Worm (Caenorhabditis elegans): ENCODE data around the gene C17H12.11.
A peak's percentile ranks its signal among the peaks of the same experiment; 100 is the strongest.

C17H12.11 gene

DNA sequence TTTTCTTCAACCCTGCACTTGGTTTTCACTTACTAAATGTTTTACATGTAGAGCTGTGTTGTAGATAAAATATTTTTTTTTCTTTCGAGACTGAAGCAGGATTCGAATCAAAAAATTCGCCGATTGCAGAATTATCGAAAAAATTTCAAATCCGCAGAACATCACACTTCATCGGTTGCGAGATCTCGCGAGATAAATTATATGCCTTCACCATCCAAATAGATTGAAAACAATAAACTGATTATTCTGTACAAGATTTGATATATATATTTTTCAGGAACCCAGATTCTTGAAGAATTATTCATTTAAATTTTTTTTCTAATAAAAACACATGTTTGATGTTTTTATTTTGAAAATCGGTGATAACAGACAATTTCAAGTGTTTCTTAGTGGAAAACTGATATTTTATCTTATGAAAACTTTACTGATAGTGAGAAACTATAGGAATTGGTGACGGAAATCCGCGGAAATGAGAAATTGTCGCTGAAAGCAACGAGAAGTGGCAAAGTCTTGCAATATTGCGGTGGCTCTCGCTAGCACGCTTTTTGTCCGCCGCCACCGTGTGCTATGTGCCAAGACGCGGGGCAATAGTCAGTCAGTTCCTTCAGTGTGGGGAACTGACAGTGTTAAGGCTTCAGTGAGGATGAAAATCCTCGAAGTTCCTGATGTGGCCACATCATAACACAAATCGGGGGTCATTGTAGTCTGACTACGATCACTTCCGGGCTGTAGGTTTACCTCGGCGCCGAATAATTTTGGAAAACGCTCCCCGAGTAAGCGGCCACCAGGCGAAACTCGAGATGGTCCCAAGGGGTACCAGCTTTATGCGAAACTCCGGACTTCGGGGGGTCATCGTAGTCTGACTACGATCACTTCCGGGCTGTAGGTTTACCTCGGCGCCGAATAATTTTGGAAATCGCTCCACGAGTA, 9.5 kb upstream of the C17H12.11 start (continued):
- no peak for TF ChIP-seq Y53F4B.3 (GFP tag; IDR thresholded peaks at IDR 0.05)
- peak; percentile 85; the same call in 1 of the 2 replicates for TF ChIP-seq zfh-2 (GFP tag; conservative IDR thresholded peaks at IDR 0.05)
- TF ChIP-seq athp-1 (tag; optimal IDR thresholded peaks at IDR 0.05), result no peak
- TF ChIP-seq lin-54 (GFP tag; optimal IDR thresholded peaks at IDR 0.05), result no peak
- no peak for TF ChIP-seq C17E4.6 (GFP tag; IDR thresholded peaks at IDR 0.05)
- no peak for TF ChIP-seq madf-8 (GFP tag; conservative IDR thresholded peaks at IDR 0.05)
- TF ChIP-seq nhr-179 (tag; optimal IDR thresholded peaks at IDR 0.05), result no peak
- 0 out of 2 replicates have a peak, but pooled peaks have one; percentile 28 for TF ChIP-seq Y95B8A.8 (GFP tag; IDR thresholded peaks at IDR 0.05)
- TF ChIP-seq xnd-1 (tag; optimal IDR thresholded peaks at IDR 0.05), result no peak
- no peak for TF ChIP-seq hlh-12 (tag; optimal IDR thresholded peaks at IDR 0.05)
- no peak for TF ChIP-seq Y67H2A.10 (GFP tag; conservative IDR thresholded peaks at IDR 0.05)
- no peak for TF ChIP-seq egl-18 (GFP tag; IDR thresholded peaks at IDR 0.05)
- no peak for TF ChIP-seq Y79H2A.3 (GFP tag; conservative IDR thresholded peaks at IDR 0.05)
- TF ChIP-seq unc-62 (GFP tag; optimal IDR thresholded peaks at IDR 0.05), result no peak
- no peak for TF ChIP-seq somi-1 (GFP tag; optimal IDR thresholded peaks at IDR 0.05)
- no peak for TF ChIP-seq mxl-1 (tag; optimal IDR thresholded peaks at IDR 0.05)
- TF ChIP-seq lin-26 (GFP tag; IDR thresholded peaks at IDR 0.05), result peak; percentile 36; the same call in 1 of the 2 replicates
- TF ChIP-seq aptf-2 (GFP tag; conservative IDR thresholded peaks at IDR 0.05), result no peak
- no peak for TF ChIP-seq pha-4 (tag; optimal IDR thresholded peaks at IDR 0.05)
- TF ChIP-seq cebp-2 (GFP tag; IDR thresholded peaks at IDR 0.05), result peak; percentile 53; the same call in 1 of the 2 replicates
- TF ChIP-seq ZK185.1 (tag; optimal IDR thresholded peaks at IDR 0.05; ENCODE audit: poor library complexity, severe bottlenecking), result peak; percentile 50
- TF ChIP-seq dpl-1 (GFP tag; optimal IDR thresholded peaks at IDR 0.05), result no peak
- TF ChIP-seq ztf-3 (GFP tag; optimal IDR thresholded peaks at IDR 0.05), result no peak
- no peak for TF ChIP-seq zim-3 (tag; optimal IDR thresholded peaks at IDR 0.05)
- peak; percentile 76 for TF ChIP-seq F49E8.2 (tag; optimal IDR thresholded peaks at IDR 0.05; ENCODE audit: insufficient read depth)
- TF ChIP-seq cebp-1 (GFP tag; IDR thresholded peaks at IDR 0.05), result no peak
- peak; percentile 5 for TF ChIP-seq cebp-1 (tag; optimal IDR thresholded peaks at IDR 0.05)
- TF ChIP-seq F23B12.7 (tag; optimal IDR thresholded peaks at IDR 0.05; ENCODE audit: insufficient read depth), result no peak
- TF ChIP-seq ceh-100 (GFP tag; IDR thresholded peaks at IDR 0.05), result no peak
- TF ChIP-seq F57C9.4 (tag; optimal IDR thresholded peaks at IDR 0.05), result no peak
- TF ChIP-seq attf-5 (GFP tag; optimal IDR thresholded peaks at IDR 0.05), result no peak
- TF ChIP-seq ceh-58 (GFP tag; IDR thresholded peaks at IDR 0.05), result no peak
- TF ChIP-seq unc-130 (GFP tag; optimal IDR thresholded peaks at IDR 0.05), result no peak
- TF ChIP-seq let-526 (GFP tag; IDR thresholded peaks at IDR 0.05), result no peak
- no peak for TF ChIP-seq F39B2.1 (GFP tag; IDR thresholded peaks at IDR 0.05)
- peak; percentile 64 for TF ChIP-seq hmg-1.2 (GFP tag; IDR thresholded peaks at IDR 0.05)
- TF ChIP-seq F55B11.4 (tag; optimal IDR thresholded peaks at IDR 0.05; ENCODE audit: borderline replicate concordance, insufficient read depth), result no peak
- peak; percentile 58 for TF ChIP-seq repo-1 (tag; optimal IDR thresholded peaks at IDR 0.05)
- peak; percentile 58 for TF ChIP-seq lin-40 (tag; optimal IDR thresholded peaks at IDR 0.05)
- TF ChIP-seq akir-1 (GFP tag; optimal IDR thresholded peaks at IDR 0.05), result no peak
- no peak for TF ChIP-seq K11D2.4 (GFP tag; IDR thresholded peaks at IDR 0.05)
- TF ChIP-seq bed-1 (GFP tag; IDR thresholded peaks at IDR 0.05), result no peak
- no peak for TF ChIP-seq attf-3 (GFP tag; conservative IDR thresholded peaks at IDR 0.05)
- TF ChIP-seq chd-7 (tag; optimal IDR thresholded peaks at IDR 0.05), result peak; percentile 60
- TF ChIP-seq ztf-6 (GFP tag; IDR thresholded peaks at IDR 0.05), result no peak
- TF ChIP-seq lsy-27 (tag; optimal IDR thresholded peaks at IDR 0.05; ENCODE audit: borderline replicate concordance, insufficient read depth), result no peak
- no peak for TF ChIP-seq hlh-26 (GFP tag; conservative IDR thresholded peaks at IDR 0.05)
